Worm (Caenorhabditis elegans): ENCODE measurements around the gene F17C11.22.

DNA sequence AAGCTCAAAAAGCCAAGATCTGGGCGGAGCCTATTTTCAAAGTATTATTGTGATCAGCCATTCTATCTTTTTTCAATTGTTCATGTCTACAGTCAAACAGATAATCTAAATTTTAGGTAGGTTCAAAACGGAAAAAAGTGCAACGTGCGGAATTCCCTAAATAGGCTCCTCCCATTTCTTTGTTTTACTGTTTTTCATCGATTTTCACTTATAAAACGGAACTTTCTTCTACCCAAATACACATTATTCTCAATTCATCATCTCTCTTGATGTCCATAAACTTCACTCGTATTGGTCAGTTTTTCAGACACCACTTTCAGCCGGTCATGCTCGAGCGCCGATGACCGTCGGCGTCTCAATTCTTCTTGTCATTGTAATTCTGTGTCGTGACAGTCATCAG is 28.8 kb upstream of the F17C11.22 start, which contains the start of gene F53B7.7:
- TF ChIP-seq F13C5.2 (tag; optimal IDR thresholded peaks at IDR 0.05), result no peak
- no peak for TF ChIP-seq ama-1 (optimal IDR thresholded peaks at IDR 0.05)
- TF ChIP-seq hmg-4 (GFP tag; optimal IDR thresholded peaks at IDR 0.05), result no peak
- no peak for TF ChIP-seq tra-4 (tag; optimal IDR thresholded peaks at IDR 0.05)
- no peak for TF ChIP-seq ceh-13 (GFP tag; optimal IDR thresholded peaks at IDR 0.05)

All from whole organism, early embryonic.